Fruit fly (Drosophila melanogaster) whole organism, wandering third instar larva: ENCODE results near the gene BuGZ.

Experiments used
- Abd-B ChIP-seq: fragments of >200 bp; optimal IDR thresholded peaks from 2 replicates; lab custom pipeline; 2017; ENCODE audit warnings: missing biosample characterization, missing genetic modification characterization
- CG32264 ChIP-seq: fragments of 200-800 bp; sonication (Bioruptor generic); optimal IDR thresholded peaks from 2 replicates; lab custom pipeline; 2016; ENCODE audit warnings: missing biosample characterization, missing genetic modification characterization
- CG9705 ChIP-seq: fragments of 200-800 bp; sonication (Bioruptor generic); optimal IDR thresholded peaks from 2 replicates; lab custom pipeline; 2018; ENCODE audit warnings: missing biosample characterization, mild to moderate bottlenecking, missing genetic modification characterization
- CrebA ChIP-seq: fragments of 200-800 bp; sonication (Bioruptor generic); optimal IDR thresholded peaks from 2 replicates; lab custom pipeline; 2016; ENCODE audit warnings: missing biosample characterization, mild to moderate bottlenecking, missing genetic modification characterization, borderline replicate concordance
- Dfd ChIP-seq: fragments of >200 bp; optimal IDR thresholded peaks from 2 replicates; lab custom pipeline; 2017; ENCODE audit warnings: missing biosample characterization, missing genetic modification characterization
- Dif ChIP-seq: fragments of 200-275, 200-300 bp; sonication (Bioruptor generic); optimal IDR thresholded peaks from 2 replicates; lab custom pipeline; 2018; ENCODE audit warnings: missing biosample characterization, missing genetic modification characterization; ENCODE audit not compliant: partially characterized antibody
- GATAd ChIP-seq: sonication (Bioruptor generic); optimal IDR thresholded peaks from 2 replicates; lab custom pipeline; 2016; ENCODE audit warnings: missing biosample characterization, missing genetic modification characterization
- HLH106 ChIP-seq: fragments of 200-800 bp; optimal IDR thresholded peaks from 3 replicates; lab custom pipeline; 2019; ENCODE audit warnings: missing biosample characterization, mild to moderate bottlenecking, missing genetic modification characterization, moderate library complexity
- Hnf4 ChIP-seq: fragments of 200-800 bp; sonication (Bioruptor generic); optimal IDR thresholded peaks from 2 replicates; lab custom pipeline; 2016; ENCODE audit warnings: missing biosample characterization, mild to moderate bottlenecking, missing genetic modification characterization
- Hr78 ChIP-seq: fragments of >200 bp; optimal IDR thresholded peaks from 2 replicates; lab custom pipeline; 2017; ENCODE audit warnings: missing biosample characterization, missing genetic modification characterization
- Hr83 ChIP-seq: fragments of 200-300 bp; sonication (Bioruptor generic); optimal IDR thresholded peaks from 2 replicates; lab custom pipeline; 2016; ENCODE audit warnings: missing biosample characterization, mild to moderate bottlenecking, missing genetic modification characterization, moderate library complexity; ENCODE audit not compliant: poor library complexity, severe bottlenecking
- Jra ChIP-seq: sonication (Bioruptor generic); optimal IDR thresholded peaks from 2 replicates; lab custom pipeline; 2016; ENCODE audit warnings: missing biosample characterization, missing genetic modification characterization
- Mio ChIP-seq: sonication (Bioruptor generic); optimal IDR thresholded peaks from 2 replicates; lab custom pipeline; 2016; ENCODE audit warnings: missing biosample characterization, missing genetic modification characterization
- Myc ChIP-seq: fragments of >200 bp; optimal IDR thresholded peaks from 2 replicates; lab custom pipeline; 2017
- N ChIP-seq: fragments of >200 bp; optimal IDR thresholded peaks from 2 replicates; lab custom pipeline; 2018; ENCODE audit warnings: missing biosample characterization, missing external identifiers, missing genetic modification characterization
- OdsH ChIP-seq: fragments of 200-800 bp; sonication (Bioruptor generic); optimal IDR thresholded peaks from 2 replicates; lab custom pipeline; 2016; ENCODE audit warnings: missing biosample characterization, mild to moderate bottlenecking, missing genetic modification characterization
- Rel ChIP-seq, 2 experiments: fragments of 200-800 bp; sonication (Bioruptor generic) in 1 of 2; optimal IDR thresholded peaks; 2 replicates in 1 of 2; 3 replicates in 1 of 2; lab custom pipeline; 2016 to 2019; ENCODE audit warnings: mild to moderate bottlenecking in 2 of 2, missing biosample characterization in 2 of 2, missing genetic modification characterization in 2 of 2, moderate library complexity in 1 of 2
- Sp1 ChIP-seq: fragments of 200-800 bp; sonication (Bioruptor generic); optimal IDR thresholded peaks from 3 replicates; lab custom pipeline; 2019; ENCODE audit warnings: missing biosample characterization, mild to moderate bottlenecking, missing genetic modification characterization, moderate library complexity
- Vsx2 ChIP-seq: fragments of 200-300, 225-300 bp; sonication (Bioruptor generic); optimal IDR thresholded peaks from 2 replicates; lab custom pipeline; 2018; ENCODE audit warnings: missing biosample characterization, missing genetic modification characterization; ENCODE audit not compliant: partially characterized antibody
- br ChIP-seq: fragments of 200-800 bp; sonication (Bioruptor generic); optimal IDR thresholded peaks from 2 replicates; lab custom pipeline; 2016; ENCODE audit warnings: missing biosample characterization, missing genetic modification characterization
- brk ChIP-seq: fragments of 200-800 bp; sonication (Bioruptor generic); optimal IDR thresholded peaks from 2 replicates; lab custom pipeline; 2016; ENCODE audit warnings: missing biosample characterization, mild to moderate bottlenecking, missing genetic modification characterization
- dl ChIP-seq, 2 experiments: fragments of 175-275, 200-275 bp in 1 of 2; fragments of 200-275 bp in 1 of 2; sonication (Bioruptor generic); optimal IDR thresholded peaks; lab custom pipeline; 2018; ENCODE audit warnings: mild to moderate bottlenecking in 2 of 2, missing biosample characterization in 2 of 2, missing genetic modification characterization in 2 of 2, moderate library complexity in 2 of 2; ENCODE audit not compliant: partially characterized antibody in 2 of 2, insufficient read depth in 1 of 2
- dmrt93B ChIP-seq: fragments of 200-800 bp; sonication (Bioruptor generic); optimal IDR thresholded peaks from 2 replicates; lab custom pipeline; 2018; ENCODE audit warnings: missing biosample characterization, mild to moderate bottlenecking, missing genetic modification characterization
- dsf ChIP-seq: sonication (Bioruptor generic); optimal IDR thresholded peaks from 2 replicates; lab custom pipeline; 2016; ENCODE audit warnings: missing biosample characterization, missing genetic modification characterization, borderline replicate concordance
- ey ChIP-seq: fragments of 200-800 bp; sonication (Bioruptor generic); optimal IDR thresholded peaks from 2 replicates; lab custom pipeline; 2016; ENCODE audit warnings: missing biosample characterization, missing genetic modification characterization
- foxo ChIP-seq, 2 experiments: fragments of 200-800 bp; sonication (Bioruptor generic); optimal IDR thresholded peaks; 2 replicates in 1 of 2; 3 replicates in 1 of 2; lab custom pipeline; 2016 to 2017; ENCODE audit warnings: missing biosample characterization in 2 of 2, missing genetic modification characterization in 2 of 2
- fru ChIP-seq: fragments of 200-800 bp; sonication (Bioruptor generic); optimal IDR thresholded peaks from 3 replicates; lab custom pipeline; 2016; ENCODE audit warnings: missing biosample characterization, mild to moderate bottlenecking, missing genetic modification characterization
- h ChIP-seq: fragments of 200-800 bp; sonication (Bioruptor generic); optimal IDR thresholded peaks from 3 replicates; lab custom pipeline; 2016; ENCODE audit warnings: missing biosample characterization, mild to moderate bottlenecking, missing genetic modification characterization
- jim ChIP-seq: fragments of 175-275, 200-325 bp; sonication (Bioruptor generic); optimal IDR thresholded peaks from 2 replicates; lab custom pipeline; 2016; ENCODE audit warnings: missing biosample characterization, mild to moderate bottlenecking, missing genetic modification characterization
- lola ChIP-seq: fragments of >200 bp; optimal IDR thresholded peaks from 2 replicates; lab custom pipeline; 2017; ENCODE audit warnings: missing biosample characterization, missing genetic modification characterization
- pan ChIP-seq: fragments of >200 bp; optimal IDR thresholded peaks from 2 replicates; lab custom pipeline; 2017
- psq ChIP-seq: fragments of 200-800 bp; sonication (Bioruptor generic); optimal IDR thresholded peaks from 3 replicates; lab custom pipeline; 2017; ENCODE audit warnings: missing biosample characterization, mild to moderate bottlenecking, missing genetic modification characterization, moderate library complexity
- rgr ChIP-seq: fragments of 200-800 bp; sonication (Bioruptor generic); optimal IDR thresholded peaks from 3 replicates; lab custom pipeline; 2016; ENCODE audit warnings: missing biosample characterization, mild to moderate bottlenecking, missing genetic modification characterization
- sage ChIP-seq: fragments of 200-800 bp; sonication (Bioruptor generic); optimal IDR thresholded peaks from 2 replicates; lab custom pipeline; 2016; ENCODE audit warnings: missing biosample characterization, mild to moderate bottlenecking, missing genetic modification characterization
- sv ChIP-seq: fragments of 200-800 bp; sonication (Bioruptor generic); optimal IDR thresholded peaks from 3 replicates; lab custom pipeline; 2016; ENCODE audit warnings: missing biosample characterization, missing genetic modification characterization
- tai ChIP-seq: sonication (Bioruptor generic); optimal IDR thresholded peaks from 2 replicates; lab custom pipeline; 2016; ENCODE audit warnings: missing biosample characterization, missing genetic modification characterization
- usp ChIP-seq: fragments of >200 bp; optimal IDR thresholded peaks from 2 replicates; lab custom pipeline; 2017; ENCODE audit warnings: missing biosample characterization, missing genetic modification characterization
- woc ChIP-seq: sonication (Bioruptor generic); optimal IDR thresholded peaks from 2 replicates; lab custom pipeline; 2016; ENCODE audit warnings: missing biosample characterization, mild to moderate bottlenecking, missing genetic modification characterization

The BuGZ gene

DNA sequence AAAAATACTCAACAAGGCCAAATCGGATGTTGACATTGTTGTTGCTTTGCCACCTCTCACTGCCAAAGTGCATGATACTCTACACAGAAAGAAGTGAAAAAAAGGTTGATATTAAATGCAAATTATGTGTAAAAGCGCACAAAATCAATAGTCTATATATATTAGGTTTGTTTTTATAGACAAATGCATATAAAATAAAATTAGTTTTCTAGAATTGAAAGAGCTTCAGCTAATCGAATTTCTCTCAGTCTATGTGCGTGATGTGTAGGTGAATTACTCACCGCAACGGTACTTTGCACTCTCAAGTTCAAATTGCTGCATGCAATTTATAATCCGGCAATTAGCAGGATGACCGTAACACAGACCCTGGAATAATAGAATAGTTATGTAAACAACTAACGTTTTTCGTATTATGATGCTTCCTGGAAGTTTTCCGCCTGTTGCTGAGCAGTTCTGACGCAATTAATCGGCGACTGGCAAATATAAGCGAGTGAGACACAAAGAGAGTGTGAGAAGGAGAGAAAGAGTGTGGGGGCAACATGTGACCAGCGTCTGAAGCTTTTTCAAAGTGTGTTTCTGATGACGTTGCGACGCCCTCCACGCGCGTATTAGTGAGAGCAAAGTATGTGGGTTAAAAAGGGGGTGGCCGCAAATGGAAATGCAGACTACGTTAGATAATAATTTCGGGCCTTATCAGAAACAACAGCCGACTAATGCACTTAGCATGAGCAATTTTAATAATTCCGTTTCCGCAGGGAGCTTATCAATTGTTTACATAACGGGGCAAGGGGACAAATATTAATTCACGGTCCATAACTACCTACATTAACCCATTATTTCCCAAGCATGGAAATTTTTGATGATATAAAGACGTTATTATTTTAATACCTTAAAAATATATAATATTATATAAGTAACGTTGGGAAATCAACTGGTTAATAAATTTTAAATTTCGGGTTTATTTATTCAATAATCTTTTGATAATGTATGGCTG lies 22.2 kb upstream of the BuGZ start:
- TF ChIP-seq lola (GFP tag; lab: Kevin White, UChicago) (no peak), Dif (GFP tag; lab: Kevin White, UChicago) (peak; percentile 58), Dfd (GFP tag; lab: Kevin White, UChicago) (peak; percentile 64), dl (GFP tag; optimal IDR thresholded peaks at IDR 0.05; lab: Kevin White, UChicago; ENCODE audit: insufficient read depth in 1 of 2, partially characterized antibody in 2 of 2) (no peak), pan (lab: Kevin White, UChicago) (no peak), Mio (GFP tag; lab: Kevin White, UChicago) (peak; percentile 38), Hnf4 (GFP tag; lab: Kevin White, UChicago) (peak; percentile 97), Hr83 (GFP tag; lab: Kevin White, UChicago) (peak; percentile 25), brk (peak; percentile 97), HLH106 (tag; lab: Kevin White, UChicago) (peak; percentile 96), N (GFP tag; lab: Kevin White, UChicago) (no peak), GATAd (GFP tag; lab: Kevin White, UChicago) (peak; percentile 91), br (GFP tag; lab: Kevin White, UChicago) (peak; percentile 92), tai (GFP tag; lab: Kevin White, UChicago) (peak; percentile 94), Jra (peak; percentile 96), Sp1 (GFP tag; lab: Kevin White, UChicago) (peak; percentile 96), rgr (GFP tag; lab: Kevin White, UChicago) (peak; percentile 98), CG32264 (GFP tag; lab: Kevin White, UChicago) (peak; percentile 87), Vsx2 (no peak), sage (GFP tag; lab: Kevin White, UChicago) (peak; percentile 94), dmrt93B (peak; percentile 93), fru (GFP tag; lab: Kevin White, UChicago) (peak; percentile 96), Rel (GFP tag; optimal IDR thresholded peaks at IDR 0.05; lab: Kevin White, UChicago) (peak; percentile 85), Rel (tag; optimal IDR thresholded peaks at IDR 0.05; lab: Kevin White, UChicago) (peak; percentile 93), Abd-B (no peak), dsf (GFP tag; lab: Kevin White, UChicago) (peak; percentile 87), jim (GFP tag; lab: Kevin White, UChicago) (no peak), h (GFP tag; lab: Kevin White, UChicago) (peak; percentile 98), usp (GFP tag; lab: Kevin White, UChicago) (no peak), Hr78 (GFP tag; lab: Kevin White, UChicago) (no peak), woc (GFP tag; lab: Kevin White, UChicago) (peak; percentile 86), sv (GFP tag; lab: Kevin White, UChicago) (peak; percentile 93), OdsH (GFP tag; lab: Kevin White, UChicago) (peak; percentile 98), CG9705 (GFP tag; lab: Kevin White, UChicago) (peak; percentile 63), foxo (GFP tag; optimal IDR thresholded peaks at IDR 0.05; lab: Kevin White, UChicago) (peak; percentile 73 to 98), ey (peak; percentile 97), psq (GFP tag; lab: Kevin White, UChicago) (peak; percentile 95), Myc (lab: Kevin White, UChicago) (no peak), CrebA (no peak)

DNA sequence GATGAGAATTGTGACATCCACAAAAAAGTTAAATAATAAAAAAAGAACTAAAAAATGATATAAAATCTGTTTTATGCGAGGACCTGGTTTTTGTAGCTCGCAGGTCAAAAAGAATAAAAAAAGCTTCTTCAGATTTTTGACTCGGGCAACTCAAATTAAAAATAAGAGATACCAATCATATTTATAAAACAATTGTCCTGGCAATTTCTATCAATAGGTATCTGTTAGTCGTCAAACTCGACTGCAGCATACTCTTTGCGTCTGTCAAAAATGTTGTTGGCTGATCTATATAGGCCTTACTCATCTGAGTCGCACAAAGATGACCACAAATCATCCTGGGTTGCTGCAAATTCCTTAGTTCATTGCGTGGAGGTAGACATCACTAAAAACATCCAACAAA lies 20.6 kb upstream of the BuGZ start:
- TF ChIP-seq fru (GFP tag; lab: Kevin White, UChicago), result no peak
- no peak for TF ChIP-seq Hnf4 (GFP tag; lab: Kevin White, UChicago)
- TF ChIP-seq sv (GFP tag; lab: Kevin White, UChicago), result no peak
